Fruit fly (Drosophila melanogaster) whole organism, larva: ENCODE data around the gene CG42455.

Experiments used
- noc ChIP-seq: fragments of 200-800 bp; sonication (Bioruptor generic); optimal IDR thresholded peaks from 3 replicates; lab custom pipeline; 2019; ENCODE audit warnings: missing biosample characterization, mild to moderate bottlenecking, missing genetic modification characterization, moderate library complexity

Gene CG42455

DNA sequence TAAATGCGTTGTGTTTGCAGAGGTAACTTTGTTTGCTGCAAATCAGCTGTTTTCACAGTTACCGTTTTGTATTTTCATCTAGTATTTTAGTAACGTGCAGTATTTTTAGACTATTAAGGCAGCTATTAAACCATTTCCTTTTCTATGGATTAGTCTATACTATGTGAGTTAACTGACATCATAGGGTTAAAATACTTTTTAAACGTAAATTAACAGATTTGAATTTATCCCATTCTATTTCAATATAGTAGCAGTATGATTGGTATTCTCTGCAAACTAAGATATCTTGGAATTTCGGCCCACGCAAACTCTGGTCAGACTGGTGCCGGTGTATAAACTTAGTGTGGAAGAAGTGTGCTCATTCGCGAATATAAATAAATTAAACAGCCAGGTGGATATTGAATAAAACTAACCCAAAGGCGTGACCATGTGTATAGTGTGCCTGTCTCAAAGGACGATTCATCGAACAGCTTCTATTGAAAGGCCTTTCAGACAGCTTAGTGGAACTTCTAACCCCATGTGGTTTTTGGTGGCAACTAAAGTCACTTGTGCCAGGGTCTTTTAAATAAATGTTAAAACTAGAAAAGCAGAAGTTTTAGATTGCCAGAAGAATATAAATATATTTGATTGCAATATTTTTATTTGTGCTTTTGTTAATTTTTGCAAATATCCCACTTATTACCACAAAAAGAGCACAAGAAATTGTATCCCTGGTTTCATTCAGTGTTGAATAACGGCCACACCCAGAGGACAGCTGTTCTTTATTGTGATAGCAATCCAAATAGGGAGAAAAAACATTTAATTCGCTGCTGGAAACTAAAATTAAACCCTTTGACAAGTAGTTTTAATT is at the start of gene CG42455, which contains the start of the genes CG6674 and vnc:
CG42455 (plus strand) TSS at position 306 of the 850 bp plus-strand sequence.
CG6674 (minus strand) TSS at position 48 of the 850 bp plus-strand sequence.
vnc (plus strand) TSS at position 306 of the 850 bp plus-strand sequence.
- TF ChIP-seq noc: peak; percentile 22

DNA sequence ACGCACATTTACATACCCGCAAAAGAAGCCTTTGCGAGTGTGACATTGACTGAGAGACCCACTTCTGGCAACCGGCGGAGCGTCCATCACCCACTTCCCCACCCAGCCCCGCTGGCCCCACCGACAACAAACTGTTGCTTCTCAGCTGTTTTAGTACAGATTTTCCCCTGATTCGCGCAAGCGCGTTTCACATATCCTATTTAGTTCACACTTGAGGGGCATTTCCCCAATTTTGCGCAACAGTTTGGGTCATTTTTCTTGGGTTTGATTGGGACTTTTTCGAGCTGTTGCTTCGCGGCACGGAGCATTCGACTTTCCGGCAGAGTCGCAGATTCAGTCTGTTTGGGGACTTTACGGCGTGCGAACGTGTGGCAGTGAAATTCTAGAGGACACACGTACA is 44.9 kb upstream of the CG42455 start:
- TF ChIP-seq noc: no peak

DNA sequence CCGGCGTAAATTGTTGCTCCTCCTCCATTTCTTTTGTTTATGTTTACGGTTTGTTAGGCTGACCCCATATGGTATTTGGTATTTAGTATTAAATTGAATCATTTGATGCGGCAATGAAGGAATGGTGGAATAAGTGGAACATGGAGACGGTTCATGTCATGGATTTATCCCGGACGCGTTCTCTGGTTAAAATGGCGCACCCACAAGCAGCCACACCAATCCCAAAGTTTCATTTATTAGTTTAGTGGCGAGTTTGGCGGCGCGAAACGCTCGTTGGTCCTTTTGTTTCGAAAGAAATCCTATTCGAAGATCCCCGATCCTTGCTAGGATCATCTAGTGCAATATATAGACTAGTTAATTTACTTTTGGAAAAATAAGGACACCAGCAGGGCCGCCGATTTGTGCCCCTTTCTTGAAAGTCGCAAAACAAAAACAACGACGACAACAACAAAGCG is 3.8 kb upstream of the CG42455 start, which contains the start of the genes CG6685 and Dronc:
CG6685 (minus strand) TSS at position 51 of the 455 bp plus-strand sequence.
Dronc (plus strand) TSS at position 213 of the 455 bp plus-strand sequence.
- TF ChIP-seq noc: no peak

dm6 chr3L:9969158-9969557 is 3.0 kb upstream of the CG42455 start:
- no peak for TF ChIP-seq noc

- TF ChIP-seq noc: no peak
Observed at dm6 chr3L:9974172-9974896, 2.2 kb downstream of the CG42455 start, which contains the start of gene dpr6. TSS of gene dpr6 (plus strand) at chr3L:9974651.
